Worm (Caenorhabditis elegans) whole organism, L3 larva: ENCODE data around the gene R07B7.10.

Experiments used
- R02D3.7 ChIP-seq: fragments of 150-350 bp; optimal IDR thresholded peaks from 2 replicates; lab custom pipeline; 2014; ENCODE audit warnings: missing biosample characterization, missing genetic modification characterization
- ZK546.5 ChIP-seq: sonication (generic microtip); optimal IDR thresholded peaks from 2 replicates; lab custom pipeline; 2017; ENCODE audit warnings: missing biosample characterization, missing genetic modification characterization
- aly-2 ChIP-seq: fragments of 150-350 bp; optimal IDR thresholded peaks from 2 replicates; lab custom pipeline; 2014; ENCODE audit warnings: missing biosample characterization, missing genetic modification characterization
- ama-1 ChIP-seq: fragments of 150-350 bp; optimal IDR thresholded peaks from 2 replicates; lab custom pipeline; 2018
- ceh-16 ChIP-seq: sonication (generic microtip); optimal IDR thresholded peaks from 2 replicates; lab custom pipeline; 2017; ENCODE audit warnings: missing biosample characterization, missing genetic modification characterization
- ceh-28 ChIP-seq: fragments of 150-350 bp; optimal IDR thresholded peaks from 2 replicates; lab custom pipeline; 2014; ENCODE audit warnings: missing biosample characterization, missing genetic modification reagents, missing genetic modification characterization
- ceh-82 ChIP-seq: fragments of 150-350 bp; optimal IDR thresholded peaks from 2 replicates; lab custom pipeline; 2014; ENCODE audit warnings: missing biosample characterization, missing genetic modification characterization
- ceh-9 ChIP-seq: sonication (generic microtip); optimal IDR thresholded peaks from 2 replicates; lab custom pipeline; 2018; ENCODE audit warnings: missing biosample characterization, missing genetic modification characterization
- daf-12 ChIP-seq: fragments of 150-350 bp; optimal IDR thresholded peaks from 2 replicates; lab custom pipeline; 2014; ENCODE audit warnings: missing biosample characterization, missing genetic modification reagents, missing genetic modification characterization
- egl-27 ChIP-seq: sonication (generic microtip); optimal IDR thresholded peaks from 4 replicates; lab custom pipeline; 2017; ENCODE audit warnings: missing biosample characterization, missing genetic modification reagents, missing genetic modification characterization
- egl-5 ChIP-seq: fragments of 150-350 bp; optimal IDR thresholded peaks from 2 replicates; lab custom pipeline; 2017; ENCODE audit warnings: missing biosample characterization, missing genetic modification reagents, missing genetic modification characterization, inconsistent platforms
- elt-1 ChIP-seq: fragments of 150-350 bp; optimal IDR thresholded peaks from 2 replicates; lab custom pipeline; 2014; ENCODE audit warnings: missing biosample characterization, missing genetic modification characterization
- elt-2 ChIP-seq: sonication (generic microtip); optimal IDR thresholded peaks from 2 replicates; lab custom pipeline; 2016; ENCODE audit warnings: missing genetic modification reagents, mild to moderate bottlenecking, missing genetic modification characterization, missing compliant biosample characterization
- elt-3 ChIP-seq, 3 experiments: fragments of 150-350 bp in 1 of 3; sonication (generic microtip) in 2 of 3; optimal IDR thresholded peaks; 2 replicates in 2 of 3; 4 replicates in 1 of 3; lab custom pipeline; 2014 to 2017; ENCODE audit warnings: missing biosample characterization in 3 of 3, missing genetic modification characterization in 3 of 3
- eor-1 ChIP-seq, 2 experiments: fragments of 150-350 bp; optimal IDR thresholded peaks; 2 replicates each; lab custom pipeline; 2014 to 2018; ENCODE audit warnings: missing biosample characterization in 2 of 2, missing genetic modification characterization in 2 of 2
- fkh-10 ChIP-seq: sonication (generic microtip); optimal IDR thresholded peaks from 2 replicates; lab custom pipeline; 2017; ENCODE audit warnings: missing biosample characterization, missing genetic modification reagents, missing genetic modification characterization
- fkh-2 ChIP-seq: fragments of 150-350 bp; optimal IDR thresholded peaks from 2 replicates; lab custom pipeline; 2014; ENCODE audit warnings: missing biosample characterization, missing genetic modification reagents, missing genetic modification characterization
- fos-1 ChIP-seq: fragments of 150-350 bp; optimal IDR thresholded peaks from 2 replicates; lab custom pipeline; 2014; ENCODE audit warnings: missing biosample characterization, missing genetic modification characterization
- hmg-11 ChIP-seq: sonication (generic microtip); optimal IDR thresholded peaks from 2 replicates; lab custom pipeline; 2016; ENCODE audit warnings: missing genetic modification characterization, missing compliant biosample characterization
- jun-1 ChIP-seq: fragments of 150-350 bp; optimal IDR thresholded peaks from 2 replicates; lab custom pipeline; 2014; ENCODE audit warnings: missing biosample characterization, missing genetic modification reagents, missing genetic modification characterization
- lin-15B ChIP-seq: fragments of 150-350 bp; optimal IDR thresholded peaks from 2 replicates; lab custom pipeline; 2014; ENCODE audit warnings: missing biosample characterization, missing genetic modification characterization
- lin-39 ChIP-seq: fragments of 150-350 bp; optimal IDR thresholded peaks from 2 replicates; lab custom pipeline; 2018; ENCODE audit warnings: missing biosample characterization, missing genetic modification reagents, missing genetic modification characterization
- lsy-12 ChIP-seq: sonication (generic microtip); optimal IDR thresholded peaks from 2 replicates; lab custom pipeline; 2016; ENCODE audit warnings: mild to moderate bottlenecking, missing genetic modification characterization, missing compliant biosample characterization
- mdl-1 ChIP-seq: fragments of 150-350 bp; optimal IDR thresholded peaks from 2 replicates; lab custom pipeline; 2014; ENCODE audit warnings: missing biosample characterization, missing genetic modification characterization
- mml-1 ChIP-seq: fragments of 150-350 bp; sonication (generic microtip); optimal IDR thresholded peaks from 3 replicates; lab custom pipeline; 2014; ENCODE audit warnings: missing biosample characterization, missing genetic modification characterization
- nfya-1 ChIP-seq: sonication (generic microtip); optimal IDR thresholded peaks from 2 replicates; lab custom pipeline; 2017; ENCODE audit warnings: missing genetic modification characterization, mild to moderate bottlenecking, missing compliant biosample characterization, antibody characterized with exemption, moderate library complexity; ENCODE audit not compliant: insufficient read depth
- nhr-11 ChIP-seq: fragments of 150-350 bp; optimal IDR thresholded peaks from 2 replicates; lab custom pipeline; 2014; ENCODE audit warnings: missing biosample characterization, missing genetic modification characterization
- nhr-12 ChIP-seq: fragments of 150-350 bp; optimal IDR thresholded peaks from 2 replicates; lab custom pipeline; 2014; ENCODE audit warnings: missing biosample characterization, missing genetic modification characterization
- nhr-23 ChIP-seq: fragments of 150-350 bp; optimal IDR thresholded peaks from 2 replicates; lab custom pipeline; 2014; ENCODE audit warnings: missing biosample characterization, missing genetic modification reagents, missing genetic modification characterization
- nhr-237 ChIP-seq: fragments of 150-350 bp; optimal IDR thresholded peaks from 2 replicates; lab custom pipeline; 2014; ENCODE audit warnings: missing biosample characterization, missing genetic modification characterization
- nhr-25 ChIP-seq: sonication (generic microtip); optimal IDR thresholded peaks from 2 replicates; lab custom pipeline; 2017; ENCODE audit warnings: missing biosample characterization, missing genetic modification characterization
- nhr-28 ChIP-seq: fragments of 150-350 bp; optimal IDR thresholded peaks from 2 replicates; lab custom pipeline; 2014; ENCODE audit warnings: missing biosample characterization, missing genetic modification characterization
- nhr-43 ChIP-seq: sonication (generic microtip); optimal IDR thresholded peaks from 2 replicates; lab custom pipeline; 2016; ENCODE audit warnings: mild to moderate bottlenecking, missing genetic modification characterization, missing compliant biosample characterization; ENCODE audit not compliant: poor library complexity, severe bottlenecking
- nhr-67 ChIP-seq: fragments of 150-350 bp; optimal IDR thresholded peaks from 2 replicates; lab custom pipeline; 2014; ENCODE audit warnings: missing biosample characterization, missing genetic modification characterization
- nhr-76 ChIP-seq: fragments of 150-350 bp; sonication (generic microtip); optimal IDR thresholded peaks from 5 replicates; lab custom pipeline; 2014; ENCODE audit warnings: missing biosample characterization, missing genetic modification characterization
- nhr-77 ChIP-seq: fragments of 150-350 bp; optimal IDR thresholded peaks from 2 replicates; lab custom pipeline; 2014; ENCODE audit warnings: missing biosample characterization, missing genetic modification characterization
- pha-4 ChIP-seq: fragments of 150-350 bp; optimal IDR thresholded peaks from 2 replicates; lab custom pipeline; 2014; ENCODE audit warnings: missing biosample characterization, missing genetic modification reagents, missing genetic modification characterization
- pqm-1 ChIP-seq: fragments of 150-350 bp; optimal IDR thresholded peaks from 2 replicates; lab custom pipeline; 2017; ENCODE audit warnings: missing biosample characterization, missing genetic modification characterization, inconsistent platforms
- sea-2 ChIP-seq: fragments of 150-350 bp; sonication (generic microtip); optimal IDR thresholded peaks from 4 replicates; lab custom pipeline; 2014; ENCODE audit warnings: missing biosample characterization, missing genetic modification reagents, missing genetic modification characterization
- skn-1 ChIP-seq: fragments of 150-350 bp; optimal IDR thresholded peaks from 2 replicates; lab custom pipeline; 2014; ENCODE audit warnings: missing biosample characterization, missing genetic modification characterization
- snpc-4 ChIP-seq: fragments of 150-350 bp; optimal IDR thresholded peaks from 2 replicates; lab custom pipeline; 2014; ENCODE audit warnings: missing biosample characterization, missing genetic modification characterization
- tbx-2 ChIP-seq: sonication (generic microtip); optimal IDR thresholded peaks from 2 replicates; lab custom pipeline; 2016; ENCODE audit warnings: mild to moderate bottlenecking, missing genetic modification characterization, missing compliant biosample characterization
- unc-39 ChIP-seq: sonication (generic microtip); optimal IDR thresholded peaks from 4 replicates; lab custom pipeline; 2017; ENCODE audit warnings: missing biosample characterization, missing genetic modification characterization
- unc-62 ChIP-seq: fragments of 150-350 bp; sonication (generic microtip); optimal IDR thresholded peaks from 4 replicates; lab custom pipeline; 2014; ENCODE audit warnings: missing biosample characterization, missing genetic modification reagents, missing genetic modification characterization
- zag-1 ChIP-seq: fragments of 150-350 bp; optimal IDR thresholded peaks from 2 replicates; lab custom pipeline; 2014; ENCODE audit warnings: missing biosample characterization, missing genetic modification characterization
- ztf-11 ChIP-seq: fragments of 150-350 bp; optimal IDR thresholded peaks from 2 replicates; lab custom pipeline; 2014; ENCODE audit warnings: missing biosample characterization, missing genetic modification characterization
- ztf-4 ChIP-seq: fragments of 150-350 bp; optimal IDR thresholded peaks from 2 replicates; lab custom pipeline; 2014; ENCODE audit warnings: missing biosample characterization, missing genetic modification characterization

Gene R07B7.10

DNA sequence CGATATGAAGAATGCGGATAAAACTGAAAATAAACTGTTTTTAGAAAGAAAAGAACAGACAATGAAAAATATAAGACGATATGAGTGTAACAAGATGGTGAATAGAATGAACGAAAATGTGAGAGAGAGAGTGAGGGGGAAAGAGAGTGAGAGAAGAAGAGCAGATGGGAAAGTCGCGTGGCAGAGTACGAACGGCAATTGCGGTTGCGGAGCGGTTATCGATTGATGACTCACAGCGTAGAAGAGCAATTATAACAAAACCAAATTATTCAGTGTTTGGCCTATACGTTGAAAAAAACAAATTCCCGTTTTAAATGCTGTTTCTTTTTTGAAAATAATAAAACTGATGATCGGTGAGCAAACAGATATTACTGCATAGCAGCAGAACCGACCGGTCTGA, 17.6 kb upstream of the R07B7.10 start, which contains the start of gene pqn-53:
Gene pqn-53 (minus strand): TSS at position 23 of the 400 bp plus-strand sequence.
- TF ChIP-seq nhr-12 (tag; lab: Kevin White, UChicago) = no peak
- TF ChIP-seq nhr-23 = no peak
- TF ChIP-seq ceh-82 (tag; lab: Kevin White, UChicago) = no peak
- no peak for TF ChIP-seq ceh-16 (tag; lab: Kevin White, UChicago)
- peak; percentile 22 for TF ChIP-seq pha-4 (tag; lab: Kevin White, UChicago)
- no peak for TF ChIP-seq fos-1
- TF ChIP-seq nhr-43 (tag; lab: Kevin White, UChicago) = no peak
- TF ChIP-seq nhr-76 (tag; lab: Kevin White, UChicago) = no peak
- no peak for TF ChIP-seq elt-3 (tag; optimal IDR thresholded peaks at IDR 0.05; lab: Kevin White, UChicago)
- peak; percentile 31 for TF ChIP-seq lin-39 (tag; lab: Kevin White, UChicago)
- no peak for TF ChIP-seq ztf-11 (tag; lab: Kevin White, UChicago)
- TF ChIP-seq snpc-4 = peak; percentile 37
- no peak for TF ChIP-seq sea-2 (GFP tag; lab: Kevin White, UChicago)
- TF ChIP-seq pqm-1 = no peak
- peak; percentile 29 for TF ChIP-seq nhr-25 (tag; lab: Kevin White, UChicago)
- TF ChIP-seq nhr-28 = no peak
- no peak for TF ChIP-seq egl-27 (tag; lab: Kevin White, UChicago)
- TF ChIP-seq ceh-9 = no peak
- no peak for TF ChIP-seq zag-1 (tag; lab: Kevin White, UChicago)
- no peak for TF ChIP-seq ZK546.5 (tag; lab: Kevin White, UChicago)
- TF ChIP-seq nhr-67 (tag; lab: Kevin White, UChicago) = no peak
- peak; percentile 7 for TF ChIP-seq elt-2
- peak; percentile 63 for TF ChIP-seq ceh-28 (tag; lab: Kevin White, UChicago)
- TF ChIP-seq unc-39 = no peak
- TF ChIP-seq nhr-77 (tag; lab: Kevin White, UChicago) = no peak
- no peak for TF ChIP-seq mdl-1 (tag; lab: Kevin White, UChicago)
- TF ChIP-seq egl-5 (tag; lab: Kevin White, UChicago) = no peak
- no peak for TF ChIP-seq nhr-237
- TF ChIP-seq ztf-4 (tag; lab: Kevin White, UChicago) = no peak
- TF ChIP-seq hmg-11 = no peak
- no peak for TF ChIP-seq mml-1 (tag; lab: Kevin White, UChicago)
- no peak for TF ChIP-seq eor-1 (tag; optimal IDR thresholded peaks at IDR 0.05; lab: Kevin White, UChicago)
- TF ChIP-seq nhr-11 (tag; lab: Kevin White, UChicago) = no peak
- no peak for TF ChIP-seq lin-15B
- TF ChIP-seq tbx-2 (tag; lab: Kevin White, UChicago) = no peak
- TF ChIP-seq nfya-1 (tag; lab: Kevin White, UChicago) = peak; percentile 46
- TF ChIP-seq fkh-10 (GFP tag; lab: Kevin White, UChicago) = no peak
- no peak for TF ChIP-seq R02D3.7 (tag; lab: Kevin White, UChicago)
- TF ChIP-seq jun-1 (tag; lab: Kevin White, UChicago) = no peak
- no peak for TF ChIP-seq aly-2 (tag; lab: Kevin White, UChicago)
- no peak for TF ChIP-seq skn-1 (tag; lab: Kevin White, UChicago)
- no peak for TF ChIP-seq lsy-12 (tag; lab: Kevin White, UChicago)
- TF ChIP-seq fkh-2 (tag; lab: Kevin White, UChicago) = no peak
- TF ChIP-seq daf-12 = no peak
- TF ChIP-seq elt-1 = no peak
- no peak for TF ChIP-seq unc-62 (GFP tag; lab: Kevin White, UChicago)
- TF ChIP-seq ama-1 (lab: Kevin White, UChicago) = peak; percentile 28

DNA sequence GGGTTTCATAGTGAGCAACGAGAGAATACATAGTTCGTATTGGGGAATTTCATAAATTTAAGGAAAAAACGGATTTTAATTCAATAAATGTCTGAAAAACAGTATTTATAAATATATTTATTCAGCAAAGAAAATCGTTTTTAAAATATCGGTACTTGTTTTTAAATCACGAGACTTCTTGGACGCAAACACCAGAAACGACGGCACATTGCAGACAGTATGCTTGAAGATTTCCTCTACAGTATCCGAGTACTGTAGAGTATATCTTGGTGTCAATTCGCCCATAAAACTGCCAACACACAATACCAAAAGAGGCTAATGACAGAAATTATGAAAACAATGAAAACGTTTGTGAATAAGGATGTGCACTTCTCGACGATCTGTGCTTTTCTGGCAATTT, 17.2 kb upstream of the R07B7.10 start:
- TF ChIP-seq aly-2 (tag; lab: Kevin White, UChicago) (no peak), nfya-1 (tag; lab: Kevin White, UChicago) (peak; percentile 5), lin-15B (peak; percentile 5)
